Fruit fly (Drosophila melanogaster) whole organism, prepupa: Measurements from ENCODE around the gene aqrs.

Source experiments
- CG31627 ChIP-seq: fragments of 200-800 bp; sonication (Bioruptor generic); optimal IDR thresholded peaks from 3 replicates; lab custom pipeline; 2016; ENCODE audit warnings: missing biosample characterization, missing genetic modification characterization
- CG6808 ChIP-seq: fragments of 200-800 bp; sonication (Bioruptor generic); optimal IDR thresholded peaks from 3 replicates; lab custom pipeline; 2017; ENCODE audit warnings: missing biosample characterization, missing genetic modification characterization, mild to moderate bottlenecking, moderate library complexity, missing genetic modification reagents
- Smox ChIP-seq: fragments of 200-800 bp; sonication (Bioruptor generic); optimal IDR thresholded peaks from 3 replicates; lab custom pipeline; 2016; ENCODE audit warnings: missing biosample characterization, missing genetic modification characterization
- fkh ChIP-seq: fragments of 200-800 bp; sonication (Bioruptor generic); optimal IDR thresholded peaks from 3 replicates; lab custom pipeline; 2017; ENCODE audit warnings: missing biosample characterization, mild to moderate bottlenecking, missing genetic modification characterization, moderate library complexity

aqrs gene

DNA sequence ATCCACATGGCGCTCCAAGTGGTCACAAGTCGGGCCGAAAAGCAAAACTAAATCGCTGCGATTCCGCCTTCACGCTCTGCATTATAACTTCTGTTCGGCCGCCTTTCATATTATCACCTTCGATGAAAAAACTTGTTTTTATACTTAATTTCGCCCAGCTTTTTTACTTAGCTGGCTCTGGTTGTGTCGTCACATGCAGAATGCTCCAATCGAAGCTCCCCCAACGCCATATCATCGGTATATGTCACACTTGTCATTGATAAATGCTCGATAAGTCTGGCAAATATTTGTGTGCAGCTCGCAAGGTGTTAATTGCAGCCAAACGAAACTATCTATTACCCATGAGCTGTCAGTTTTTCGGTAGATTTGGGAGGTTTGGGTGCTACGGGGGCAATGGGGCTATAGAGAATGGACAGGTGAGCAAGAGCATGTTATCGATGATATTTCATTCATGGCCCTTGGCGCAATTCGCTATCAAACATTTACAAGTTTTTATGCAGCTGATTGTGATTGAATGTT, 6.4 kb downstream of the aqrs start, which contains the start of gene CG10000:
Gene CG10000 (minus strand): TSS at position 51 of the 519 bp plus-strand sequence.
- peak; percentile 59 for TF ChIP-seq fkh (GFP tag; lab: Kevin White, UChicago)
- TF ChIP-seq CG31627 (GFP tag; lab: Kevin White, UChicago) = no peak

DNA sequence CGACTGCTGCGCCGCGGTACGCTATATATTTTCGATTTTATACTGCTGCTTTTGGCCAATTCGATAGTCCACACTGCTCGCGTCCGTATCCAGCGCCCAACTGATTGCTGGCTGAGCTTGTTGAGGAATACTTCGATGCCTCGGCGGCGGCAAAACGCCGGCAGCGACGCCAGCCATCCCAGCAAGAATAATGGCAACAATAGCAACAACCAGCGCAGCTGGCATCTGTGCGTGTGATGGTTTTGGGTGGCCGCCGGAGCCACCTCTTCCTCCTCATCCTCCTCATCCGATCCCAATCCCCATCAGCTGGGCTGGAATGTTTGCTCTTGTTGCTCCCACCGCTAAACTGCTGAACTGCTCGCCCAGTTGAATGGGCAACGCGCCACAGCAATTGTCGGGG, 13.4 kb downstream of the aqrs start, which contains the start of gene AstA-R2:
Gene AstA-R2 (minus strand): TSS at position 101 of the 400 bp plus-strand sequence.
- TF ChIP-seq Smox (GFP tag; lab: Kevin White, UChicago) (no peak), CG6808 (GFP tag; lab: Kevin White, UChicago) (no peak)
- TF ChIP-seq, all 60 proteins: peak for 0
